Fruit fly (Drosophila melanogaster) whole organism, embryonic: Measurements from ENCODE around the gene Ctr9.

Source experiments
- Asciz ChIP-seq: fragments of 200-800 bp; sonication (Bioruptor generic); optimal IDR thresholded peaks from 2 replicates; lab custom pipeline; 2017; ENCODE audit warnings: missing biosample characterization, mild to moderate bottlenecking, missing genetic modification characterization, missing genetic modification reagents
- CG10366 ChIP-seq: fragments of 200-800 bp; sonication (Bioruptor generic); IDR thresholded peaks from 2 replicates; pipeline ENCODE4 v1.3.6; 2022; ENCODE audit warnings: missing biosample characterization, missing genetic modification characterization
- CG12236 ChIP-seq: fragments of 200-800 bp; sonication (Bioruptor generic); optimal IDR thresholded peaks from 2 replicates; lab custom pipeline; 2016; ENCODE audit warnings: missing biosample characterization, missing genetic modification characterization
- CG12942 ChIP-seq: fragments of 200-800 bp; sonication (Bioruptor generic); optimal IDR thresholded peaks from 3 replicates; lab custom pipeline; 2016; ENCODE audit warnings: missing biosample characterization, missing genetic modification characterization
- CG14667 ChIP-seq: fragments of 200-800 bp; sonication (Bioruptor generic); IDR thresholded peaks from 2 replicates; pipeline ENCODE4 v1.3.6; 2022; ENCODE audit warnings: missing biosample characterization, missing genetic modification characterization
- CG15269 ChIP-seq: fragments of 200-800 bp; sonication (Bioruptor generic); optimal IDR thresholded peaks from 2 replicates; lab custom pipeline; 2018; ENCODE audit warnings: missing biosample characterization, mild to moderate bottlenecking, missing genetic modification characterization, moderate library complexity
- CG1529 ChIP-seq: fragments of 200-800 bp; sonication (Bioruptor generic); optimal IDR thresholded peaks from 3 replicates; lab custom pipeline; 2018; ENCODE audit warnings: missing biosample characterization, missing genetic modification characterization
- CG15514 ChIP-seq: fragments of 200-800 bp; sonication (Bioruptor generic); optimal IDR thresholded peaks from 3 replicates; lab custom pipeline; 2017; ENCODE audit warnings: missing biosample characterization, missing genetic modification characterization, mild to moderate bottlenecking, moderate library complexity, missing genetic modification reagents
- CG15696 ChIP-seq: fragments of 200-800 bp; sonication (Bioruptor generic); optimal IDR thresholded peaks from 2 replicates; lab custom pipeline; 2019; ENCODE audit warnings: missing biosample characterization, mild to moderate bottlenecking, missing genetic modification characterization, moderate library complexity
- CG17361 ChIP-seq: fragments of 200-800 bp; sonication (Bioruptor generic); IDR thresholded peaks from 3 replicates; pipeline ENCODE4 v1.3.6; 2022; ENCODE audit warnings: missing biosample characterization, missing genetic modification characterization
- CG3065 ChIP-seq: fragments of 200-800 bp; sonication (Bioruptor generic); optimal IDR thresholded peaks from 2 replicates; lab custom pipeline; 2016; ENCODE audit warnings: missing biosample characterization, missing genetic modification characterization
- CG32532 ChIP-seq: fragments of 200-800 bp; sonication (Bioruptor generic); IDR thresholded peaks from 2 replicates; pipeline ENCODE4 v1.3.6; 2022; ENCODE audit warnings: missing biosample characterization, missing genetic modification characterization
- CG3407 ChIP-seq: fragments of 200-800 bp; sonication (Bioruptor generic); optimal IDR thresholded peaks from 2 replicates; lab custom pipeline; 2018; ENCODE audit warnings: missing biosample characterization, mild to moderate bottlenecking, missing genetic modification characterization
- CG34224 ChIP-seq: fragments of 200-800 bp; sonication (Bioruptor generic); IDR thresholded peaks from 3 replicates; pipeline ENCODE4 v1.3.6; 2022; ENCODE audit warnings: missing biosample characterization, missing genetic modification characterization; ENCODE audit not compliant: partially characterized antibody
- CG43689 ChIP-seq: fragments of 200-800 bp; sonication (Bioruptor generic); IDR thresholded peaks from 2 replicates; pipeline ENCODE4 v1.3.6; 2022; ENCODE audit warnings: missing biosample characterization, missing genetic modification characterization
- CG5953 ChIP-seq: fragments of 200-800 bp; sonication (Bioruptor generic); IDR thresholded peaks from 2 replicates; pipeline ENCODE4 v1.3.6; 2022; ENCODE audit warnings: missing biosample characterization, missing genetic modification characterization
- CG6791 ChIP-seq: fragments of 200-800 bp; sonication (Bioruptor generic); IDR thresholded peaks from 3 replicates; pipeline ENCODE4 v1.3.6; 2022; ENCODE audit warnings: missing biosample characterization, missing genetic modification characterization; ENCODE audit not compliant: partially characterized antibody
- CG7271 ChIP-seq: fragments of 200-800 bp; sonication (Bioruptor generic); optimal IDR thresholded peaks from 2 replicates; lab custom pipeline; 2018; ENCODE audit warnings: missing biosample characterization, mild to moderate bottlenecking, missing genetic modification characterization, moderate library complexity
- CG7839 ChIP-seq: fragments of 200-800 bp; sonication (Bioruptor generic); optimal IDR thresholded peaks from 3 replicates; lab custom pipeline; 2018; ENCODE audit warnings: missing biosample characterization, mild to moderate bottlenecking, missing genetic modification characterization, moderate library complexity
- CG8089 ChIP-seq: fragments of 200-800 bp; sonication (Bioruptor generic); optimal IDR thresholded peaks from 3 replicates; lab custom pipeline; 2016; ENCODE audit warnings: missing biosample characterization, missing genetic modification characterization
- CrebB ChIP-seq: fragments of 200-800 bp; sonication (Bioruptor generic); optimal IDR thresholded peaks from 3 replicates; lab custom pipeline; 2018; ENCODE audit warnings: missing biosample characterization, mild to moderate bottlenecking, missing genetic modification characterization
- Dll ChIP-seq: fragments of 200-800 bp; sonication (Bioruptor generic); IDR thresholded peaks from 4 replicates; pipeline ENCODE4 v1.3.6; 2022; ENCODE audit warnings: missing biosample characterization, missing genetic modification characterization; ENCODE audit not compliant: partially characterized antibody
- ERR ChIP-seq: fragments of 200-800 bp; sonication (Bioruptor generic); optimal IDR thresholded peaks from 2 replicates; lab custom pipeline; 2016; ENCODE audit warnings: missing biosample characterization, missing genetic modification characterization
- Gsc ChIP-seq: fragments of 200-800 bp; sonication (Bioruptor generic); IDR thresholded peaks from 2 replicates; pipeline ENCODE4 v1.3.6; 2022; ENCODE audit warnings: missing biosample characterization, missing genetic modification characterization
- Hey ChIP-seq: fragments of 200-800 bp; sonication (Bioruptor generic); optimal IDR thresholded peaks from 3 replicates; lab custom pipeline; 2018; ENCODE audit warnings: missing biosample characterization, mild to moderate bottlenecking, missing genetic modification characterization
- Max ChIP-seq: fragments of 200-800 bp; sonication (Bioruptor generic); optimal IDR thresholded peaks from 2 replicates; lab custom pipeline; 2016; ENCODE audit warnings: missing biosample characterization, mild to moderate bottlenecking, missing genetic modification characterization
- Sry-δ ChIP-seq: fragments of 200-800 bp; sonication (Bioruptor generic); optimal IDR thresholded peaks from 2 replicates; lab custom pipeline; 2016; ENCODE audit warnings: missing biosample characterization, missing genetic modification characterization
- TFAM ChIP-seq: fragments of 200-800 bp; sonication (Bioruptor generic); optimal IDR thresholded peaks from 2 replicates; lab custom pipeline; 2017; ENCODE audit warnings: missing biosample characterization, missing genetic modification characterization, inconsistent platforms
- Usf ChIP-seq: fragments of 200-800 bp; sonication (Bioruptor generic); optimal IDR thresholded peaks from 2 replicates; lab custom pipeline; 2017; ENCODE audit warnings: missing genotype, missing biosample characterization, missing genetic modification characterization
- Xrp1 ChIP-seq: fragments of 200-800 bp; sonication (Bioruptor generic); IDR thresholded peaks from 2 replicates; pipeline ENCODE4 v1.3.6; 2022; ENCODE audit warnings: missing biosample characterization, missing genetic modification characterization
- ara ChIP-seq: fragments of 200-800 bp; sonication (Bioruptor generic); IDR thresholded peaks from 2 replicates; pipeline ENCODE4 v1.3.6; 2022; ENCODE audit warnings: missing biosample characterization, missing genetic modification characterization
- bigmax ChIP-seq: fragments of 200-800 bp; sonication (Bioruptor generic); optimal IDR thresholded peaks from 2 replicates; lab custom pipeline; 2018; ENCODE audit warnings: missing biosample characterization, mild to moderate bottlenecking, missing genetic modification characterization
- cas ChIP-seq: fragments of 200-800 bp; sonication (Bioruptor generic); IDR thresholded peaks from 2 replicates; pipeline ENCODE4 v1.3.6; 2022; ENCODE audit warnings: missing biosample characterization, missing genetic modification characterization
- dan ChIP-seq: fragments of 200-800 bp; sonication (Bioruptor generic); IDR thresholded peaks from 2 replicates; pipeline ENCODE4 v1.3.6; 2022; ENCODE audit warnings: missing biosample characterization, missing genetic modification characterization
- danr ChIP-seq: fragments of 200-800 bp; sonication (Bioruptor generic); IDR thresholded peaks from 2 replicates; pipeline ENCODE4 v1.3.6; 2022; ENCODE audit warnings: missing biosample characterization, missing genetic modification characterization
- dimm ChIP-seq: fragments of 200-800 bp; sonication (Bioruptor generic); IDR thresholded peaks from 2 replicates; pipeline ENCODE4 v1.3.6; 2022; ENCODE audit warnings: missing biosample characterization, missing genetic modification characterization
- dysf ChIP-seq: fragments of 200-800 bp; sonication (Bioruptor generic); IDR thresholded peaks from 3 replicates; pipeline ENCODE4 v1.3.6; 2022; ENCODE audit warnings: missing biosample characterization, missing genetic modification characterization
- exex ChIP-seq: fragments of 200-800 bp; sonication (Bioruptor generic); optimal IDR thresholded peaks from 4 replicates; lab custom pipeline; 2018; ENCODE audit warnings: missing biosample characterization, mild to moderate bottlenecking, missing genetic modification characterization, moderate library complexity
- gcm2 ChIP-seq: fragments of 200-800 bp; sonication (Bioruptor generic); optimal IDR thresholded peaks from 2 replicates; lab custom pipeline; 2016; ENCODE audit warnings: missing biosample characterization, missing genetic modification characterization
- hth ChIP-seq: fragments of >200 bp; optimal IDR thresholded peaks from 2 replicates; lab custom pipeline; 2017; ENCODE audit warnings: inconsistent platforms
- jumu ChIP-seq: fragments of 200-800 bp; sonication (Bioruptor generic); optimal IDR thresholded peaks from 3 replicates; lab custom pipeline; 2016; ENCODE audit warnings: missing biosample characterization, missing genetic modification characterization
- kni ChIP-seq: fragments of 200-800 bp; sonication (Bioruptor generic); optimal IDR thresholded peaks from 3 replicates; lab custom pipeline; 2017; ENCODE audit warnings: mild to moderate bottlenecking, missing biosample characterization, missing genetic modification reagents, missing genetic modification characterization
- mirr ChIP-seq: fragments of 200-800 bp; sonication (Bioruptor generic); optimal IDR thresholded peaks from 3 replicates; lab custom pipeline; 2018; ENCODE audit warnings: missing biosample characterization, mild to moderate bottlenecking, missing genetic modification characterization
- onecut ChIP-seq: fragments of 200-800 bp; sonication (Bioruptor generic); IDR thresholded peaks from 2 replicates; pipeline ENCODE4 v1.3.6; 2022; ENCODE audit warnings: missing biosample characterization, missing genetic modification characterization
- prd ChIP-seq, 3 experiments: fragments of >200 bp in 2 of 3; fragments of 200-800 bp in 1 of 3; sonication (Bioruptor generic) in 1 of 3; optimal IDR thresholded peaks in 2 of 3; IDR thresholded peaks in 1 of 3; 2 replicates in 2 of 3; 3 replicates in 1 of 3; pipeline versions ENCODE4 v1.3.6 to Lab custom; 2017 to 2022; ENCODE audit warnings: missing biosample characterization in 1 of 3, missing genetic modification characterization in 1 of 3
- rib ChIP-seq: fragments of 200-800 bp; sonication (Bioruptor generic); IDR thresholded peaks from 2 replicates; pipeline ENCODE4 v1.3.6; 2022; ENCODE audit warnings: missing biosample characterization, missing genetic modification characterization
- tll ChIP-seq, 2 experiments: fragments of 200-800 bp in 1 of 2; fragments of >200 bp in 1 of 2; sonication (Bioruptor generic) in 1 of 2; optimal IDR thresholded peaks; 2 replicates each; lab custom pipeline; 2017 to 2019; ENCODE audit warnings: missing biosample characterization in 2 of 2, missing genetic modification characterization in 2 of 2, mild to moderate bottlenecking in 1 of 2, moderate library complexity in 1 of 2
- unpg ChIP-seq: fragments of 200-800 bp; sonication (Bioruptor generic); optimal IDR thresholded peaks from 3 replicates; lab custom pipeline; 2018; ENCODE audit warnings: missing biosample characterization, mild to moderate bottlenecking, missing genetic modification characterization, moderate library complexity
- wor ChIP-seq: fragments of 200-800 bp; sonication (Bioruptor generic); IDR thresholded peaks from 2 replicates; pipeline ENCODE4 v1.3.6; 2022; ENCODE audit warnings: missing biosample characterization, missing genetic modification characterization
- z ChIP-seq: fragments of 200-800 bp; sonication (Bioruptor generic); IDR thresholded peaks from 3 replicates; pipeline ENCODE4 v1.3.6; 2022; ENCODE audit warnings: missing biosample characterization, missing genetic modification characterization
- zf30C ChIP-seq: fragments of 200-800 bp; sonication (Bioruptor generic); optimal IDR thresholded peaks from 3 replicates; lab custom pipeline; 2018; ENCODE audit warnings: missing biosample characterization, mild to moderate bottlenecking, missing genetic modification characterization

The Ctr9 gene

DNA sequence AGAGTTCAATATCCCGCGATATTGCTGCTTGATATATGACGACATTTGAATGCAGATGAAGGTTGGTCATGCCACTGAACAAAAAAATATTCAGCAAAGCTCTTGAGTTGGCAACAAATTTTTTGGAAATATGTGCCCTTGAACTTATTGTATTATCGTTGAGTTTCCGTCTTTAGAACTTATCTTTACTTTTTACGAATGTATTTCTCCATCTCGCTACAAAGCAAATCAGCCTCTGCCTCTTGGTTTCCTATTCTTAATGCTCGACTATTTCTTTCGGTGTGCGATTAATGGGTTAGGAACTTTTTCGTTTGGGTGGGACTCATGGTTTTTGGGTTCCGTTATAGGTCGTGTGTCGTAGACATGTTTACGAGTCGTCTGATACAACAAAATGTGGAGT is 16.1 kb downstream of the Ctr9 start (continued):
- TF ChIP-seq unpg (GFP tag; lab: Kevin White, UChicago) (peak; percentile 77), CG43689 (GFP tag; lab: Robert Waterston, UW) (no peak), CG34224 (GFP tag; lab: Robert Waterston, UW) (no peak), CG7839 (tag; lab: Kevin White, UChicago) (peak; percentile 77), zf30C (peak; percentile 72), CrebB (tag; lab: Kevin White, UChicago) (no peak), danr (GFP tag; lab: Robert Waterston, UW) (peak; percentile 42; the same call in 1 of the 2 replicates), CG17361 (GFP tag; lab: Robert Waterston, UW) (peak; percentile 82), Usf (GFP tag; lab: Kevin White, UChicago) (peak; percentile 45), Sry-δ (GFP tag; lab: Kevin White, UChicago) (peak; percentile 29), CG6791 (GFP tag; lab: Robert Waterston, UW) (no peak), CG12236 (GFP tag; lab: Kevin White, UChicago) (peak; percentile 67), ara (GFP tag; lab: Robert Waterston, UW) (peak; percentile 74), CG15696 (tag; lab: Kevin White, UChicago) (peak; percentile 8), bigmax (GFP tag; lab: Kevin White, UChicago) (no peak), CG3407 (GFP tag; lab: Kevin White, UChicago) (peak; percentile 64), gcm2 (GFP tag; lab: Kevin White, UChicago) (peak; percentile 34), mirr (GFP tag; lab: Kevin White, UChicago) (no peak), Xrp1 (GFP tag; lab: Robert Waterston, UW) (peak; percentile 84), cas (GFP tag; lab: Robert Waterston, UW) (no peak), wor (0 out of 2 replicates have a peak, but pooled peaks have one; percentile 11), CG5953 (GFP tag; lab: Robert Waterston, UW) (peak; percentile 43; the same call in 1 of the 2 replicates), CG1529 (GFP tag; lab: Kevin White, UChicago) (peak; percentile 74), CG7271 (tag; lab: Kevin White, UChicago) (peak; percentile 18), dysf (GFP tag; lab: Robert Waterston, UW) (peak; percentile 51; the same call in 2 of the 3 replicates), Dll (no peak), dan (peak; percentile 10; the same call in 1 of the 2 replicates), CG10366 (GFP tag; lab: Robert Waterston, UW) (peak; percentile 61; the same call in 1 of the 2 replicates), onecut (GFP tag; lab: Robert Waterston, UW) (peak; percentile 62), ERR (GFP tag; lab: Kevin White, UChicago) (peak; percentile 42), Asciz (GFP tag; lab: Kevin White, UChicago) (peak; percentile 17), CG3065 (GFP tag; lab: Kevin White, UChicago) (peak; percentile 27), TFAM (GFP tag; lab: Kevin White, UChicago) (peak; percentile 10), kni (GFP tag; lab: Kevin White, UChicago) (peak; percentile 86), Max (GFP tag; lab: Kevin White, UChicago) (peak; percentile 2), CG15269 (tag; lab: Kevin White, UChicago) (peak; percentile 60), z (GFP tag; lab: Robert Waterston, UW) (no peak), Gsc (no peak), CG8089 (peak; percentile 75), dimm (GFP tag; lab: Robert Waterston, UW) (no peak), exex (tag; lab: Kevin White, UChicago) (no peak), tll (GFP tag; optimal IDR thresholded peaks at IDR 0.05; lab: Kevin White, UChicago) (no peak), CG14667 (GFP tag; lab: Robert Waterston, UW) (no peak), CG12942 (GFP tag; lab: Kevin White, UChicago) (peak; percentile 6), rib (GFP tag; lab: Robert Waterston, UW) (no peak), CG32532 (GFP tag; lab: Robert Waterston, UW) (peak; percentile 39; the same call in 1 of the 2 replicates), jumu (GFP tag; lab: Kevin White, UChicago) (peak; percentile 72), Hey (no peak), hth (no peak), CG15514 (GFP tag; lab: Kevin White, UChicago) (no peak), prd (optimal IDR thresholded peaks at IDR 0.05; lab: Kevin White, UChicago) (no peak), prd (GFP tag; IDR thresholded peaks at IDR 0.05; lab: Robert Waterston, UW) (peak; percentile 63; the same call in 2 of the 3 replicates)
